Worm (Caenorhabditis elegans) whole organism, L4/young adult: Measurements from ENCODE around the gene fbxb-83.

Experiments
- W03F9.2 ChIP-seq: fragments of 150-350 bp; optimal IDR thresholded peaks from 2 replicates; lab custom pipeline; 2014; ENCODE audit warnings: missing biosample characterization, missing genetic modification characterization
- dao-5 ChIP-seq: sonication (generic microtip); optimal IDR thresholded peaks from 2 replicates; lab custom pipeline; 2016; ENCODE audit warnings: missing genotype, missing genetic modification characterization, moderate library complexity, missing compliant biosample characterization
- him-1 ChIP-seq: sonication (generic microtip); optimal IDR thresholded peaks from 2 replicates; lab custom pipeline; 2016; ENCODE audit warnings: missing genotype, missing genetic modification reagents, missing genetic modification characterization, missing compliant biosample characterization

ce11 chrIII:151084-151483, 6.1 kb upstream of the fbxb-83 start:
- TF ChIP-seq him-1 (tag; lab: Kevin White, UChicago): no peak
- TF ChIP-seq dao-5: no peak
- no peak for TF ChIP-seq W03F9.2 (tag; lab: Kevin White, UChicago)
